Comparison of ENCODE assay signal across 4 fruit fly cellular contexts in the genomic region with DNA sequence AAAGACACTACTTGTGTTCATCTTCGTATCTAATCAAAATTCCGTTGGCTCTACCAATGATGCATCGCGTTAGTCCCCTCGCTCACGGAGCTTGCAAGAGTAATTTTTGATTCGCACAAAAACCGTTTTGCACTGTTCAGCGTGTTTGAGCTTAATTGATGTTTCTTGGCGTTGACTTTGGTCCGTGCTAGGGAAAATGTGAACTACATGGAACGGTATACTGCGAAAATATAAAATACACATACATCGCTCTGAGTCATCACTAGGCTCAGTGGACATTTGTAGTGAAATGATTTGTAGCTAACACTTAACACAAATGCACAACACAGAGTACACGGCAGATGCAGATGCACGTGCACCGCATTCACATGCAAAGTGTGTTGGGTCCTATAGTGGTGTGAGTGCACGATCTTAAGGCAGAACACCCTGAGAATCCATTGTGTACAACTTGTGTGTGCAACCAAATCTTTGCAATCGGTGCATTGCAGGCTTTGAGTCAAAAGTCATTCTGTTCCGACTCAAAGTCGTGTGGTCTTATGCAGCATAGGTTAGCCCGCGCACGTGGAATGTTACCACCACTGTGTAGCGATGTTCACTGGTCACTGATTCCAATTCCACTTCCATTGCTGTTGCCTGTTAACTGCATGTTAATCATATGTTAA.
TF ChIP-seq lines count a peak whose summit lies in the region.

A gene (minus strand): TSS at position 604 of the 662 bp plus-strand sequence.

- TF ChIP-seq CTCF in whole organism, embryonic (GFP tag; optimal IDR thresholded peaks at IDR 0.05; lab: Kevin White, UChicago) = no peak

TF ChIP-seq in whole organism, adult, 20 proteins besides CTCF, POLR2A, EP300 and RAD21:
- TF ChIP-seq Mnt (GFP tag; optimal IDR thresholded peaks at IDR 0.05; lab: Kevin White, UChicago) = peak; percentile 64
- peak; percentile 10 for TF ChIP-seq cic (GFP tag; optimal IDR thresholded peaks at IDR 0.05; lab: Kevin White, UChicago)
- TF ChIP-seq kay (GFP tag; lab: Kevin White, UChicago; ENCODE audit: borderline replicate concordance) = peak; percentile 57
- TF ChIP-seq cnc (optimal IDR thresholded peaks at IDR 0.05; lab: Kevin White, UChicago) = no peak

TF ChIP-seq in whole organism, embryonic, 481 proteins besides CTCF, POLR2A, EP300 and RAD21 (continues in another document):
- TF ChIP-seq CG5245 (GFP tag; optimal IDR thresholded peaks at IDR 0.05; lab: Kevin White, UChicago) (no peak), tll (GFP tag; optimal IDR thresholded peaks at IDR 0.05; lab: Kevin White, UChicago) (peak in 1 of 2 experiments; percentile 95), ac (GFP tag; optimal IDR thresholded peaks at IDR 0.05; lab: Kevin White, UChicago) (no peak), bab2 (GFP tag; optimal IDR thresholded peaks at IDR 0.05; lab: Kevin White, UChicago) (no peak), CrebB (tag; optimal IDR thresholded peaks at IDR 0.05; lab: Kevin White, UChicago) (no peak), nerfin-1 (tag; optimal IDR thresholded peaks at IDR 0.05; lab: Kevin White, UChicago) (peak; percentile 49), CG15073 (GFP tag; optimal IDR thresholded peaks at IDR 0.05; lab: Kevin White, UChicago) (peak; percentile 98), cg (GFP tag; optimal IDR thresholded peaks at IDR 0.05; lab: Kevin White, UChicago) (peak; percentile 64), zen2 (GFP tag; IDR thresholded peaks at IDR 0.05; lab: Robert Waterston, UW; ENCODE audit: partially characterized antibody) (peak; percentile 47; the same call in 2 of the 3 replicates), abd-A (tag; optimal IDR thresholded peaks at IDR 0.05; lab: Kevin White, UChicago) (no peak), twi (tag; optimal IDR thresholded peaks at IDR 0.05; lab: Kevin White, UChicago) (peak; percentile 26), Deaf1 (tag; optimal IDR thresholded peaks at IDR 0.05; lab: Kevin White, UChicago) (no peak), usp (GFP tag; optimal IDR thresholded peaks at IDR 0.05; lab: Kevin White, UChicago) (no peak), CG6791 (GFP tag; IDR thresholded peaks at IDR 0.05; lab: Robert Waterston, UW; ENCODE audit: partially characterized antibody) (peak; percentile 23; the same call in 1 of the 3 replicates), sens (GFP tag; lab: Kevin White, UChicago) (peak; percentile 51), Max (GFP tag; optimal IDR thresholded peaks at IDR 0.05; lab: Kevin White, UChicago) (peak; percentile 3), NC2β (GFP tag; optimal IDR thresholded peaks at IDR 0.05; lab: Kevin White, UChicago) (peak; percentile 5), bigmax (GFP tag; optimal IDR thresholded peaks at IDR 0.05; lab: Kevin White, UChicago) (peak; percentile 51), CG10209 (GFP tag; optimal IDR thresholded peaks at IDR 0.05; lab: Kevin White, UChicago) (no peak), nau (GFP tag; optimal IDR thresholded peaks at IDR 0.05; lab: Kevin White, UChicago) (no peak), CG4404 (GFP tag; IDR thresholded peaks at IDR 0.05; lab: Robert Waterston, UW) (no peak), Jarid2 (GFP tag; optimal IDR thresholded peaks at IDR 0.05; lab: Kevin White, UChicago) (peak; percentile 76), Eip74EF (GFP tag; optimal IDR thresholded peaks at IDR 0.05; lab: Kevin White, UChicago) (no peak), CG17328 (GFP tag; IDR thresholded peaks at IDR 0.05; lab: Robert Waterston, UW) (no peak), gsb-n (tag; optimal IDR thresholded peaks at IDR 0.05; lab: Kevin White, UChicago) (no peak)

TF ChIP-seq in whole organism, prepupa, 60 proteins besides CTCF, POLR2A, EP300 and RAD21:
- TF ChIP-seq CG6276 (GFP tag; optimal IDR thresholded peaks at IDR 0.05; lab: Kevin White, UChicago) = no peak
- TF ChIP-seq ss (GFP tag; optimal IDR thresholded peaks at IDR 0.05; lab: Kevin White, UChicago) = peak in 1 of 2 experiments; percentile 8
- TF ChIP-seq Met (GFP tag; optimal IDR thresholded peaks at IDR 0.05; lab: Kevin White, UChicago) = no peak
- TF ChIP-seq CG6792 (GFP tag; optimal IDR thresholded peaks at IDR 0.05; lab: Kevin White, UChicago) = no peak
- TF ChIP-seq CG3032 (tag; optimal IDR thresholded peaks at IDR 0.05; lab: Kevin White, UChicago) = no peak
- TF ChIP-seq Eip93F (GFP tag; optimal IDR thresholded peaks at IDR 0.05; lab: Kevin White, UChicago) = no peak
- TF ChIP-seq CG10631 (GFP tag; optimal IDR thresholded peaks at IDR 0.05; lab: Kevin White, UChicago) = no peak
- peak; percentile 55 for TF ChIP-seq Eip78C (GFP tag; lab: Kevin White, UChicago)
- TF ChIP-seq CG11294 (GFP tag; IDR thresholded peaks at IDR 0.05; lab: Robert Waterston, UW) = no peak
- no peak for TF ChIP-seq CG1621 (tag; optimal IDR thresholded peaks at IDR 0.05; lab: Kevin White, UChicago)

TF ChIP-seq in whole organism, pupa, 21 proteins besides CTCF, POLR2A, EP300 and RAD21:
- TF ChIP-seq CG12605 (GFP tag; IDR thresholded peaks at IDR 0.05; lab: Robert Waterston, UW) (0 out of 2 replicates have a peak, but pooled peaks have one; percentile 17), CG14655 (GFP tag; optimal IDR thresholded peaks at IDR 0.05; lab: Kevin White, UChicago) (no peak), gl (tag; optimal IDR thresholded peaks at IDR 0.05; lab: Kevin White, UChicago) (peak; percentile 16)
